Worm (Caenorhabditis elegans) whole organism, L4/young adult: ENCODE data around the gene F25B3.5.

Source experiments
- dao-5 ChIP-seq: sonication (generic microtip); optimal IDR thresholded peaks from 2 replicates; lab custom pipeline; 2016; ENCODE audit warnings: missing genotype, missing genetic modification characterization, moderate library complexity, missing compliant biosample characterization
- him-1 ChIP-seq: sonication (generic microtip); optimal IDR thresholded peaks from 2 replicates; lab custom pipeline; 2016; ENCODE audit warnings: missing genotype, missing genetic modification reagents, missing genetic modification characterization, missing compliant biosample characterization

DNA sequence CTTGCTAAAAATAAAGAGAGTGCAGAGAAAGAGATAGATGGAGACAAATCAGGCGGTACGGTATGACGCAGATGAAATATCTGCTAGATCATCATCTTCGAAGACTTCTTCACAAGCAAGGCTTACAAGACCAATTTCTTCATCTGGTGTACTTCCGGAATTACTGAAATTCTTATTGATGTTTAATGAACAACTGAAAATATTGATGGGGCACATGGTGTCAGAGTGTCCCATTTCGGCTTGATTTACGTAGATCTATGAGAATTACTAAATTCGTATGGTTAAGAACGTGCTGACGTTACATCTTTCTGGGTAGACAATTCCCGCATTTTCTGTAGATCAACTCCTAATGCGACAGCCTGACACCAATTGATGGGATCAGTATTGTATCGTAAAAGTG is 13.4 kb downstream of the F25B3.5 start:
- no peak for TF ChIP-seq him-1 (tag; lab: Kevin White, UChicago)
- TF ChIP-seq dao-5: no peak
